Worm (Caenorhabditis elegans) whole organism, young adult: ENCODE results near the gene F47B8.14.

ENCODE experiments used
- C17E4.6 ChIP-seq: fragments of 200-800 bp; sonication (Bioruptor generic); IDR thresholded peaks from 2 replicates; pipeline ENCODE4 v1.3.6; 2022; ENCODE audit warnings: missing genetic modification reagents, missing genetic modification characterization, missing compliant biosample characterization
- F22D6.2 ChIP-seq: sonication (generic microtip); optimal IDR thresholded peaks from 2 replicates; lab custom pipeline; 2016; ENCODE audit warnings: mild to moderate bottlenecking, missing genetic modification characterization, missing compliant biosample characterization
- F23B12.7 ChIP-seq: sonication (generic microtip); optimal IDR thresholded peaks from 2 replicates; lab custom pipeline; 2017; ENCODE audit warnings: missing genetic modification characterization, mild to moderate bottlenecking, missing compliant biosample characterization, antibody characterized with exemption, moderate library complexity; ENCODE audit not compliant: insufficient read depth
- F55B11.4 ChIP-seq: sonication (generic microtip); optimal IDR thresholded peaks from 2 replicates; lab custom pipeline; 2016; ENCODE audit warnings: missing compliant biosample characterization, missing genetic modification characterization, borderline replicate concordance; ENCODE audit not compliant: insufficient read depth
- ama-1 ChIP-seq, 3 experiments: fragments of 150-350 bp in 1 of 3; sonication (generic microtip) in 2 of 3; optimal IDR thresholded peaks; 2 replicates each; lab custom pipeline; 2014 to 2018; ENCODE audit warnings: missing biosample characterization in 2 of 3, missing genetic modification characterization in 2 of 3, missing genetic modification reagents in 2 of 3
- ccch-3 ChIP-seq: fragments of 200-800 bp; sonication (Bioruptor generic); optimal IDR thresholded peaks from 2 replicates; lab custom pipeline; 2018; ENCODE audit warnings: mild to moderate bottlenecking, missing genetic modification characterization, missing compliant biosample characterization
- cebp-1 ChIP-seq, 2 experiments: fragments of 200-800 bp in 1 of 2; sonication (Bioruptor generic) in 1 of 2; sonication (generic microtip) in 1 of 2; IDR thresholded peaks in 1 of 2; optimal IDR thresholded peaks in 1 of 2; 2 replicates each; pipeline versions ENCODE4 v1.3.6 to Lab custom; 2017 to 2022; ENCODE audit warnings: missing compliant biosample characterization in 2 of 2, missing genetic modification characterization in 2 of 2, mild to moderate bottlenecking in 1 of 2, missing genetic modification reagents in 1 of 2, moderate library complexity in 1 of 2
- ceh-100 ChIP-seq: fragments of 200-800 bp; sonication (Bioruptor generic); IDR thresholded peaks from 2 replicates; pipeline ENCODE4 v1.3.6; 2022; ENCODE audit warnings: missing genetic modification reagents, missing genetic modification characterization, missing compliant biosample characterization
- ceh-27 ChIP-seq: fragments of 200-800 bp; sonication (Bioruptor generic); optimal IDR thresholded peaks from 2 replicates; lab custom pipeline; 2018; ENCODE audit warnings: mild to moderate bottlenecking, missing genetic modification characterization, moderate library complexity, missing compliant biosample characterization
- chd-7 ChIP-seq: sonication (generic microtip); optimal IDR thresholded peaks from 2 replicates; lab custom pipeline; 2016; ENCODE audit warnings: mild to moderate bottlenecking, missing genetic modification characterization, moderate library complexity, missing compliant biosample characterization
- die-1 ChIP-seq: sonication (generic microtip); optimal IDR thresholded peaks from 2 replicates; lab custom pipeline; 2016; ENCODE audit warnings: missing genotype, mild to moderate bottlenecking, missing genetic modification characterization, missing compliant biosample characterization
- egrh-3 ChIP-seq: fragments of 200-800 bp; sonication (Bioruptor generic); IDR thresholded peaks from 2 replicates; pipeline ENCODE4 v1.3.6; 2022; ENCODE audit warnings: missing genetic modification reagents, missing genetic modification characterization, missing compliant biosample characterization
- ets-4 ChIP-seq: fragments of 200-800 bp; sonication (Bioruptor generic); optimal IDR thresholded peaks from 2 replicates; lab custom pipeline; 2018; ENCODE audit warnings: mild to moderate bottlenecking, missing genetic modification characterization, missing compliant biosample characterization
- him-1 ChIP-seq: sonication (generic microtip); optimal IDR thresholded peaks from 2 replicates; lab custom pipeline; 2016; ENCODE audit warnings: missing genotype, missing genetic modification reagents, missing genetic modification characterization, missing compliant biosample characterization
- hmg-1.2 ChIP-seq: fragments of 200-800 bp; sonication (Bioruptor generic); IDR thresholded peaks from 2 replicates; pipeline ENCODE4 v1.3.6; 2022; ENCODE audit warnings: missing genetic modification reagents, missing genetic modification characterization, missing compliant biosample characterization
- hrde-1 ChIP-seq: sonication (generic microtip); optimal IDR thresholded peaks from 2 replicates; lab custom pipeline; 2016; ENCODE audit warnings: missing genetic modification characterization, mild to moderate bottlenecking, missing compliant biosample characterization, moderate library complexity, missing genotype, missing genetic modification reagents, borderline replicate concordance
- lag-1 ChIP-seq: fragments of 200-800 bp; sonication (Bioruptor generic); IDR thresholded peaks from 2 replicates; pipeline ENCODE4 v1.3.6; 2022; ENCODE audit warnings: missing genetic modification reagents, missing genetic modification characterization, missing compliant biosample characterization
- lin-26 ChIP-seq: fragments of 200-800 bp; sonication (Bioruptor generic); IDR thresholded peaks from 2 replicates; pipeline ENCODE4 v1.3.6; 2022; ENCODE audit warnings: missing genetic modification reagents, missing genetic modification characterization, missing compliant biosample characterization
- lin-54 ChIP-seq: fragments of 200-800 bp; sonication (Bioruptor generic); optimal IDR thresholded peaks from 2 replicates; lab custom pipeline; 2018; ENCODE audit warnings: mild to moderate bottlenecking, missing genetic modification characterization, missing compliant biosample characterization
- madf-10 ChIP-seq: sonication (generic microtip); optimal IDR thresholded peaks from 2 replicates; lab custom pipeline; 2016; ENCODE audit warnings: mild to moderate bottlenecking, missing genetic modification characterization, missing compliant biosample characterization
- mcd-1 ChIP-seq: fragments of 200-800 bp; sonication (Bioruptor generic); IDR thresholded peaks from 2 replicates; pipeline ENCODE4 v1.3.6; 2022; ENCODE audit warnings: missing genetic modification reagents, missing genetic modification characterization, missing compliant biosample characterization
- mes-4 ChIP-seq: sonication (generic microtip); optimal IDR thresholded peaks from 2 replicates; lab custom pipeline; 2016; ENCODE audit warnings: missing genotype, missing genetic modification characterization, missing compliant biosample characterization
- nhr-27 ChIP-seq: fragments of 200-800 bp; sonication (Bioruptor generic); optimal IDR thresholded peaks from 2 replicates; lab custom pipeline; 2018; ENCODE audit warnings: mild to moderate bottlenecking, missing genetic modification characterization, moderate library complexity, missing compliant biosample characterization
- nhr-80 ChIP-seq: sonication (generic microtip); optimal IDR thresholded peaks from 2 replicates; lab custom pipeline; 2016; ENCODE audit warnings: missing genetic modification characterization, missing compliant biosample characterization
- pbrm-1 ChIP-seq: fragments of 200-800 bp; sonication (Bioruptor generic); IDR thresholded peaks from 2 replicates; pipeline ENCODE4 v1.3.6; 2022; ENCODE audit warnings: missing genetic modification reagents, missing genetic modification characterization, missing compliant biosample characterization
- rpc-1 ChIP-seq, 2 experiments: fragments of 150-350 bp in 1 of 2; sonication (generic microtip) in 1 of 2; optimal IDR thresholded peaks; 2 replicates each; lab custom pipeline; 2014 to 2018; ENCODE audit warnings: missing biosample characterization in 1 of 2, missing genetic modification characterization in 1 of 2, missing genetic modification reagents in 1 of 2, missing genotype in 1 of 2
- snpc-4 ChIP-seq, 5 experiments: fragments of 150-350 bp in 1 of 5; sonication (generic microtip) in 4 of 5; optimal IDR thresholded peaks; 2 replicates each; lab custom pipeline; 2014 to 2018; ENCODE audit warnings: missing genetic modification characterization in 5 of 5, missing biosample characterization in 3 of 5, antibody characterized with exemption in 2 of 5, mild to moderate bottlenecking in 2 of 5, missing compliant biosample characterization in 2 of 5, missing genotype in 2 of 5, moderate library complexity in 2 of 5, missing genetic modification reagents in 1 of 5
- sptf-2 ChIP-seq: fragments of 200-800 bp; sonication (Bioruptor generic); optimal IDR thresholded peaks from 2 replicates; lab custom pipeline; 2018; ENCODE audit warnings: mild to moderate bottlenecking, missing genetic modification characterization, missing compliant biosample characterization
- unc-130 ChIP-seq: sonication (generic microtip); optimal IDR thresholded peaks from 2 replicates; lab custom pipeline; 2016; ENCODE audit warnings: missing genetic modification reagents, missing genetic modification characterization, missing compliant biosample characterization
- zfh-2 ChIP-seq: fragments of 200-800 bp; sonication (Bioruptor generic); conservative IDR thresholded peaks from 2 replicates; pipeline ENCODE4 v1.3.6; 2022; ENCODE audit warnings: missing genetic modification reagents, missing genetic modification characterization, missing compliant biosample characterization
- ztf-18 ChIP-seq: sonication (generic microtip); optimal IDR thresholded peaks from 2 replicates; lab custom pipeline; 2016; ENCODE audit warnings: missing genotype, mild to moderate bottlenecking, missing genetic modification characterization, missing compliant biosample characterization
- ztf-26 ChIP-seq: sonication (generic microtip); optimal IDR thresholded peaks from 2 replicates; lab custom pipeline; 2017; ENCODE audit warnings: missing genetic modification characterization, missing compliant biosample characterization

F47B8.14 gene

ce11 chrV:14322743-14323142 is 2.4 kb downstream of the F47B8.14 start, which contains the start of gene F47B8.3:
Gene F47B8.3 (minus strand): TSS chrV:14323003.
- TF ChIP-seq hmg-1.2 (peak; percentile 75; the same call in 1 of the 2 replicates), cebp-1 (GFP tag; IDR thresholded peaks at IDR 0.05; lab: Robert Waterston, UW) (no peak), cebp-1 (tag; optimal IDR thresholded peaks at IDR 0.05; lab: Kevin White, UChicago) (peak; percentile 70), rpc-1 (optimal IDR thresholded peaks at IDR 0.05; lab: Kevin White, UChicago) (no peak), rpc-1 (tag; optimal IDR thresholded peaks at IDR 0.05; lab: Kevin White, UChicago) (no peak)
- TF ChIP-seq, all 124 proteins: peak for 2

DNA sequence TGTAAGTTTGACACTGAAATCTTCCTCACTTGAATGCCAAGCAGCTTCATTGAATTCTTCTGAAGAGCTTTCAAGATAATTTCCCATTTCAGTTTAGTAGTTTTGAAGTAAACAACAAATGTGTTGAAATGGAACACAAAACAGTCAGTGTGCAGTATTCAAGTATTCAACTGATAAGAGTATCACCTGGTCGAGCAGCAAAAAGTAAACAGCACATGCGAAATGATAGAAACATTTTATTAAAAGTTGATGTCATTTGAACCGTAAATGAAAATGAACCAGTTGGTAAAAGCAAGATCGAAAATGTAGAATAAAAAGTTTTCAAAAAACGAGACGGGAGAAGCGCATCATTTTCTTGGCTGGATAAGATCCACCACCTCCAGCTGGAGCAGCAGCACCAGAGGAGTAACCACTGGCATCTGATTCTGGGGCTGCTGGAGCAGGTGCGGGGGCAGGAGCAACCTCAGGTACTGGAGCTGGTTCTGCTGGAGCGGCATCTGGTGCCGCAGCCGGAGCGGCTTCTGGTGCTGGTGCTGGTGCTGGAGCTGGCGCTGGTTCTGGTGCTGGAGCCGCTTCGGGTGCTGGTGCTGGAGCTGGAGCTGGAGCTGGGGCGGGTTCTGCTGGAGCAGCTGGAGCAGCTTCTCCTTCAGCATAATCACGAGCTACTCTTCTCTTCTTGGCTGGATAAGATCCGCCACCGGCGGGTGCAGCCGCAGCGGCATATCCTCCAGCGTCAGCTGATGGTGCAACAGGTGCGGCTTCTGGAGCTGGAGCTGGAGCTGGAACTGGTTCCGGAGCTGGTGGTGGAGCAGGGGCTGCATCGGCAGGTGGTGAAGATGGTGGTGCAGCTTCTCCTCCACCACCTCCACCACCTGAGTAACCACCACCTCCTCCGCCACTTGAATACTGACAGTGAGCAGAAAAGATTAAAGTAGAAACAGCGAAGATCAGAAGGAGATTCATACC is 4.4 kb downstream of the F47B8.14 start, which contains the start of the genes F47B8.4 and F47B8.18:
Gene F47B8.4, minus strand, starts transcription at position 172 of the 966 bp plus-strand sequence.
Gene F47B8.18, minus strand, starts transcription at position 963 of the 966 bp plus-strand sequence.
- TF ChIP-seq F23B12.7 (tag; lab: Kevin White, UChicago) (no peak), die-1 (no peak), cebp-1 (GFP tag; IDR thresholded peaks at IDR 0.05; lab: Robert Waterston, UW) (0 out of 2 replicates have a peak, but pooled peaks have one; percentile 15), cebp-1 (tag; optimal IDR thresholded peaks at IDR 0.05; lab: Kevin White, UChicago) (no peak), ztf-18 (tag; lab: Kevin White, UChicago) (no peak), C17E4.6 (GFP tag; lab: Robert Waterston, UW) (no peak), zfh-2 (GFP tag; lab: Robert Waterston, UW) (peak; percentile 95), lag-1 (GFP tag; lab: Robert Waterston, UW) (no peak), pbrm-1 (no peak), egrh-3 (GFP tag; lab: Robert Waterston, UW) (peak; percentile 99), lin-26 (GFP tag; lab: Robert Waterston, UW) (0 out of 2 replicates have a peak, but pooled peaks have one; percentile 53), mes-4 (tag; lab: Kevin White, UChicago) (no peak), nhr-80 (tag; lab: Kevin White, UChicago) (peak; percentile 56), mcd-1 (GFP tag; lab: Robert Waterston, UW) (peak; percentile 55; the same call in 1 of the 2 replicates), nhr-27 (tag; lab: Kevin White, UChicago) (no peak), sptf-2 (peak; percentile 15)

DNA sequence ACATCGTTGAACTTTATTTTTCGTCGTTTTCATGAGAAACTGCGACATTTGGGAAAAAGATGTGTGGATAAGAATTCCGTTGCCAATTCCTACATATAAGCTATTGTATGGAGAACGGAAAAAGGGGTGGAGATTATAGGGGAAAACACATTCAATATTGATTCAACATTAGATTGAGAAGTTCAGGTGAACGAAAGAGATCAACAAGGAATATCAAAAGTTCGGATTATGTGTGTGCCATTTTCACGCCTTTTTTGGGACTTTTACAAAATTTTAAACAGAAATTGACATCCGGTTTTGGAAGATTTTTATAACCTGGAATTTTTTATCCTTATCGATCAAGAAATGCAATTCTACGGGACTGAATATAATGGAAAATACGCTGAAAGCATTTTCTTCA is 7.4 kb downstream of the F47B8.14 start, which contains the start of gene F47B8.5:
Gene F47B8.5, minus strand, starts transcription at position 101 of the 400 bp plus-strand sequence.
- TF ChIP-seq ceh-100 (no peak), lin-54 (GFP tag; lab: Kevin White, UChicago) (no peak), him-1 (tag; lab: Kevin White, UChicago) (no peak), chd-7 (no peak), snpc-4 (GFP tag; optimal IDR thresholded peaks at IDR 0.05; lab: Kevin White, UChicago) (no peak), snpc-4 (tag; optimal IDR thresholded peaks at IDR 0.05; lab: Kevin White, UChicago) (no peak), cebp-1 (GFP tag; IDR thresholded peaks at IDR 0.05; lab: Robert Waterston, UW) (no peak), cebp-1 (tag; optimal IDR thresholded peaks at IDR 0.05; lab: Kevin White, UChicago) (no peak), ama-1 (optimal IDR thresholded peaks at IDR 0.05; lab: Kevin White, UChicago) (no peak), ama-1 (GFP tag; optimal IDR thresholded peaks at IDR 0.05; lab: Kevin White, UChicago) (no peak), ets-4 (GFP tag; lab: Kevin White, UChicago) (no peak), unc-130 (GFP tag; lab: Kevin White, UChicago) (no peak), madf-10 (tag; lab: Kevin White, UChicago) (no peak), F22D6.2 (no peak), ccch-3 (GFP tag; lab: Kevin White, UChicago) (no peak), hrde-1 (tag; lab: Kevin White, UChicago) (no peak), ztf-26 (no peak), ceh-27 (GFP tag; lab: Kevin White, UChicago) (no peak), F55B11.4 (tag; lab: Kevin White, UChicago) (no peak)
